Worm (Caenorhabditis elegans) whole organism, midembryonic: ENCODE data around the gene jamp-1.

ENCODE experiments used
- cog-1 ChIP-seq: sonication (generic microtip); optimal IDR thresholded peaks from 2 replicates; lab custom pipeline; 2016; ENCODE audit warnings: missing genetic modification characterization, missing compliant biosample characterization
- flt-1 ChIP-seq: fragments of 200-800 bp; sonication (Bioruptor generic); IDR thresholded peaks from 2 replicates; pipeline ENCODE4 v1.3.6; 2022; ENCODE audit warnings: missing genetic modification characterization, missing compliant biosample characterization
- klf-2 ChIP-seq: fragments of 200-800 bp; sonication (Bioruptor generic); conservative IDR thresholded peaks from 2 replicates; pipeline ENCODE4 v1.3.6; 2022; ENCODE audit warnings: missing genetic modification reagents, missing genetic modification characterization, missing compliant biosample characterization
- ref-1 ChIP-seq: fragments of 200-800 bp; sonication (Bioruptor generic); conservative IDR thresholded peaks from 2 replicates; pipeline ENCODE4 v1.3.6; 2022; ENCODE audit warnings: missing genetic modification reagents, missing genetic modification characterization, missing compliant biosample characterization
- tab-1 ChIP-seq: fragments of 200-800 bp; sonication (Bioruptor generic); IDR thresholded peaks from 2 replicates; pipeline ENCODE4 v1.3.6; 2022; ENCODE audit warnings: missing genetic modification characterization, missing compliant biosample characterization
- ztf-23 ChIP-seq: fragments of 200-800 bp; sonication (Bioruptor generic); IDR thresholded peaks from 2 replicates; pipeline ENCODE4 v1.3.6; 2022; ENCODE audit warnings: missing genetic modification reagents, missing genetic modification characterization, missing compliant biosample characterization
- ztf-29 ChIP-seq: fragments of 200-800 bp; sonication (Bioruptor generic); IDR thresholded peaks from 2 replicates; pipeline ENCODE4 v1.3.6; 2022; ENCODE audit warnings: missing genetic modification reagents, missing genetic modification characterization, missing compliant biosample characterization

DNA sequence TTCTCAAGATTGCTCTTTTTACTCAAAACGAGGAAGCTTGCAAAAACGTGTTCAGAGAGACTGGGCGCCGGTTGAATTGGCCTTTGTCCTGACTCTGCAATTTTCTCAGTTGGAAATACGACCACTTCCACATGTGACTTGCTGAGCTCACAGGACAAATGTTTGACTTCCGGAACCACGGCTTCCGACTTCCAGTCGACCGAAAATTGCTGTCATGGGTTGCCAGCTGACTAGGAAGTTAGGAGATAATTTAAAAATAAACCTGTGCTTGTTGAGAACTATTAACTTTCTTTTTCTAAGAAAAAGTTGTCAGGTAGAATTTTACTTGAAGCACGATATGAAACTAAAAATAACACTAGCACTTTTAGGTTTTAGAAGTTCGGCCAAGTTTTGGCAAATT, 19.5 kb downstream of the jamp-1 start:
- TF ChIP-seq ztf-29 (GFP tag; lab: Robert Waterston, UW) (no peak), flt-1 (GFP tag; lab: Robert Waterston, UW) (no peak), cog-1 (tag; lab: Kevin White, UChicago) (no peak), tab-1 (GFP tag; lab: Robert Waterston, UW) (no peak), klf-2 (GFP tag; lab: Robert Waterston, UW) (no peak), ref-1 (GFP tag; lab: Robert Waterston, UW) (no peak), ztf-23 (GFP tag; lab: Robert Waterston, UW) (no peak)
